Fruit fly (Drosophila melanogaster) whole organism, embryonic: ENCODE measurements around the gene CG7295.

Experiments
- ATbp ChIP-seq: fragments of 200-800 bp; sonication (Bioruptor generic); optimal IDR thresholded peaks from 2 replicates; lab custom pipeline; 2017; ENCODE audit warnings: missing biosample characterization, mild to moderate bottlenecking, missing genetic modification characterization, missing genetic modification reagents
- Awh ChIP-seq: fragments of 200-800 bp; sonication (Bioruptor generic); IDR thresholded peaks from 2 replicates; pipeline ENCODE4, ENCODE4 v1.3.6; 2022; ENCODE audit warnings: missing biosample characterization, missing genetic modification characterization
- CG10274 ChIP-seq: fragments of 200-800 bp; sonication (Bioruptor generic); optimal IDR thresholded peaks from 3 replicates; lab custom pipeline; 2017; ENCODE audit warnings: missing biosample characterization, mild to moderate bottlenecking, missing genetic modification characterization
- CG10543 ChIP-seq: fragments of 200-800 bp; sonication (Bioruptor generic); optimal IDR thresholded peaks from 3 replicates; lab custom pipeline; 2017; ENCODE audit warnings: missing biosample characterization, mild to moderate bottlenecking, missing genetic modification characterization, moderate library complexity
- CG10979 ChIP-seq: fragments of 200-800 bp; sonication (Bioruptor generic); optimal IDR thresholded peaks from 2 replicates; lab custom pipeline; 2018; ENCODE audit warnings: missing biosample characterization, mild to moderate bottlenecking, missing genetic modification characterization, moderate library complexity
- CG12071 ChIP-seq: fragments of 200-800 bp; sonication (Bioruptor generic); optimal IDR thresholded peaks from 3 replicates; lab custom pipeline; 2018; ENCODE audit warnings: missing biosample characterization, mild to moderate bottlenecking, missing genetic modification characterization
- CG12659 ChIP-seq: fragments of 200-800 bp; sonication (Bioruptor generic); optimal IDR thresholded peaks from 3 replicates; lab custom pipeline; 2017; ENCODE audit warnings: mild to moderate bottlenecking, missing biosample characterization, missing genetic modification reagents, missing genetic modification characterization
- CG13123 ChIP-seq: fragments of 200-800 bp; sonication (Bioruptor generic); optimal IDR thresholded peaks from 2 replicates; lab custom pipeline; 2016; ENCODE audit warnings: missing biosample characterization, missing genetic modification characterization
- CG14014 ChIP-seq: fragments of 200-800 bp; sonication (Bioruptor generic); IDR thresholded peaks from 2 replicates; pipeline ENCODE4 v1.3.6; 2022; ENCODE audit warnings: missing biosample characterization, missing genetic modification characterization
- CG17802 ChIP-seq: fragments of 200-800 bp; sonication (Bioruptor generic); optimal IDR thresholded peaks from 2 replicates; lab custom pipeline; 2018; ENCODE audit warnings: missing biosample characterization, mild to moderate bottlenecking, missing genetic modification characterization, moderate library complexity
- CG3407 ChIP-seq: fragments of 200-800 bp; sonication (Bioruptor generic); optimal IDR thresholded peaks from 2 replicates; lab custom pipeline; 2018; ENCODE audit warnings: missing biosample characterization, mild to moderate bottlenecking, missing genetic modification characterization
- CG4360 ChIP-seq: fragments of 200-800 bp; sonication (Bioruptor generic); IDR thresholded peaks from 2 replicates; pipeline ENCODE4 v1.3.6; 2022; ENCODE audit warnings: missing biosample characterization, missing genetic modification characterization
- CG5180 ChIP-seq: fragments of 200-800 bp; sonication (Bioruptor generic); optimal IDR thresholded peaks from 3 replicates; lab custom pipeline; 2017; ENCODE audit warnings: missing biosample characterization, missing genetic modification characterization, mild to moderate bottlenecking, moderate library complexity, missing genetic modification reagents
- CG6813 ChIP-seq: fragments of 200-800 bp; sonication (Bioruptor generic); optimal IDR thresholded peaks from 2 replicates; lab custom pipeline; 2017; ENCODE audit warnings: missing biosample characterization, missing genetic modification characterization, mild to moderate bottlenecking, moderate library complexity, missing genetic modification reagents
- CG7372 ChIP-seq: fragments of 200-800 bp; sonication (Bioruptor generic); IDR thresholded peaks from 2 replicates; pipeline ENCODE4 v1.3.6; 2022; ENCODE audit warnings: missing biosample characterization, missing genetic modification characterization
- CG9932 ChIP-seq: fragments of 200-800 bp; sonication (Bioruptor generic); IDR thresholded peaks from 2 replicates; pipeline ENCODE4 v1.3.6; 2022; ENCODE audit warnings: missing biosample characterization, missing genetic modification characterization
- CTCF ChIP-seq: fragments of 200-800 bp; sonication (Bioruptor generic); optimal IDR thresholded peaks from 2 replicates; lab custom pipeline; 2017; ENCODE audit warnings: missing biosample characterization, mild to moderate bottlenecking, missing genetic modification characterization, moderate library complexity
- Dad ChIP-seq: fragments of 200-800 bp; sonication (Bioruptor generic); optimal IDR thresholded peaks from 3 replicates; lab custom pipeline; 2016; ENCODE audit warnings: missing biosample characterization, missing genetic modification characterization
- Drgx ChIP-seq: fragments of 200-800 bp; sonication (Bioruptor generic); IDR thresholded peaks from 2 replicates; pipeline ENCODE4 v1.3.6; 2022; ENCODE audit warnings: missing biosample characterization, missing genetic modification characterization
- Myb ChIP-seq: fragments of 200-800 bp; sonication (Bioruptor generic); optimal IDR thresholded peaks from 2 replicates; lab custom pipeline; 2016; ENCODE audit warnings: missing biosample characterization, missing genetic modification characterization
- Scr ChIP-seq: fragments of 200-800 bp; sonication (Bioruptor generic); IDR thresholded peaks from 2 replicates; pipeline ENCODE4 v1.3.6; 2022; ENCODE audit warnings: missing biosample characterization, missing genetic modification characterization; ENCODE audit not compliant: partially characterized antibody
- Sry-β ChIP-seq: fragments of 200-800 bp; sonication (Bioruptor generic); optimal IDR thresholded peaks from 2 replicates; lab custom pipeline; 2018; ENCODE audit warnings: missing biosample characterization, mild to moderate bottlenecking, missing genetic modification characterization, moderate library complexity
- Usf ChIP-seq: fragments of 200-800 bp; sonication (Bioruptor generic); optimal IDR thresholded peaks from 2 replicates; lab custom pipeline; 2017; ENCODE audit warnings: missing genotype, missing biosample characterization, missing genetic modification characterization
- amos ChIP-seq: fragments of 200-800 bp; sonication (Bioruptor generic); IDR thresholded peaks from 2 replicates; pipeline ENCODE4 v1.3.6; 2022; ENCODE audit warnings: missing biosample characterization, missing genetic modification characterization; ENCODE audit not compliant: partially characterized antibody
- aop ChIP-seq: fragments of 200-800 bp; sonication (Bioruptor generic); IDR thresholded peaks from 2 replicates; pipeline ENCODE4 v1.3.6; 2022; ENCODE audit warnings: missing biosample characterization, missing genetic modification characterization
- ap ChIP-seq: fragments of 200-800 bp; sonication (Bioruptor generic); IDR thresholded peaks from 2 replicates; pipeline ENCODE4 v1.3.6; 2022; ENCODE audit warnings: missing biosample characterization, missing genetic modification characterization
- ash1 ChIP-seq: fragments of 200-800 bp; sonication (Bioruptor generic); optimal IDR thresholded peaks from 2 replicates; lab custom pipeline; 2018; ENCODE audit warnings: missing biosample characterization, mild to moderate bottlenecking, missing genetic modification characterization
- ci ChIP-seq: fragments of 200-800 bp; sonication (Bioruptor generic); IDR thresholded peaks from 3 replicates; pipeline ENCODE4 v1.3.6; 2022; ENCODE audit warnings: missing biosample characterization, missing genetic modification characterization
- corto ChIP-seq: fragments of 200-800 bp; sonication (Bioruptor generic); optimal IDR thresholded peaks from 2 replicates; lab custom pipeline; 2016; ENCODE audit warnings: missing biosample characterization, mild to moderate bottlenecking, missing genetic modification characterization, moderate library complexity
- fd96Cb ChIP-seq: fragments of 200-800 bp; sonication (Bioruptor generic); optimal IDR thresholded peaks from 2 replicates; lab custom pipeline; 2018; ENCODE audit warnings: missing biosample characterization, mild to moderate bottlenecking, missing genetic modification characterization, moderate library complexity
- fru ChIP-seq: fragments of >200 bp; optimal IDR thresholded peaks from 2 replicates; lab custom pipeline; 2017
- h ChIP-seq: fragments of >200 bp; optimal IDR thresholded peaks from 2 replicates; lab custom pipeline; 2017
- ham ChIP-seq: fragments of 200-800 bp; sonication (Bioruptor generic); IDR thresholded peaks from 2 replicates; pipeline ENCODE4 v1.3.6; 2022; ENCODE audit warnings: missing biosample characterization, missing genetic modification characterization
- knrl ChIP-seq: fragments of 200-800 bp; sonication (Bioruptor generic); IDR thresholded peaks from 3 replicates; pipeline ENCODE4 v1.3.6; 2022; ENCODE audit warnings: missing biosample characterization, missing genetic modification characterization; ENCODE audit not compliant: partially characterized antibody
- luna ChIP-seq: fragments of 200-800 bp; sonication (Bioruptor generic); optimal IDR thresholded peaks from 2 replicates; lab custom pipeline; 2016; ENCODE audit warnings: missing biosample characterization, missing genetic modification characterization
- otp ChIP-seq: fragments of 200-800 bp; sonication (Bioruptor generic); IDR thresholded peaks from 3 replicates; pipeline ENCODE4, ENCODE4 v1.3.6; 2022; ENCODE audit warnings: missing biosample characterization, missing genetic modification characterization
- pnt ChIP-seq: fragments of 200-800 bp; sonication (Bioruptor generic); optimal IDR thresholded peaks from 3 replicates; lab custom pipeline; 2016; ENCODE audit warnings: missing biosample characterization, missing genetic modification characterization
- prd ChIP-seq, 3 experiments: fragments of >200 bp in 2 of 3; fragments of 200-800 bp in 1 of 3; sonication (Bioruptor generic) in 1 of 3; optimal IDR thresholded peaks in 2 of 3; IDR thresholded peaks in 1 of 3; 2 replicates in 2 of 3; 3 replicates in 1 of 3; pipeline versions ENCODE4 v1.3.6 to Lab custom; 2017 to 2022; ENCODE audit warnings: missing biosample characterization in 1 of 3, missing genetic modification characterization in 1 of 3
- pros ChIP-seq: fragments of 200-800 bp; sonication (Bioruptor generic); optimal IDR thresholded peaks from 3 replicates; lab custom pipeline; 2019; ENCODE audit warnings: missing biosample characterization, mild to moderate bottlenecking, missing genetic modification characterization, moderate library complexity
- ro ChIP-seq: fragments of 200-800 bp; sonication (Bioruptor generic); IDR thresholded peaks from 2 replicates; pipeline ENCODE4 v1.3.6; 2022; ENCODE audit warnings: missing biosample characterization, missing genetic modification characterization
- salm ChIP-seq: fragments of 200-800 bp; sonication (Bioruptor generic); optimal IDR thresholded peaks from 2 replicates; lab custom pipeline; 2018; ENCODE audit warnings: missing biosample characterization, mild to moderate bottlenecking, missing genetic modification characterization
- sens ChIP-seq: fragments of 200-800 bp; sonication (Bioruptor generic); peaks from one replicate; lab custom pipeline; 2016; ENCODE audit warnings: missing biosample characterization, missing genetic modification characterization
- seq ChIP-seq: fragments of 200-800 bp; sonication (Bioruptor generic); IDR thresholded peaks from 2 replicates; pipeline ENCODE4 v1.3.6; 2022; ENCODE audit warnings: missing biosample characterization, missing genetic modification characterization
- slou ChIP-seq: fragments of 200-800 bp; sonication (Bioruptor generic); optimal IDR thresholded peaks from 3 replicates; lab custom pipeline; 2016; ENCODE audit warnings: missing biosample characterization, missing genetic modification characterization
- sob ChIP-seq: fragments of 200-800 bp; sonication (Bioruptor generic); IDR thresholded peaks from 2 replicates; pipeline ENCODE4 v1.3.6; 2022; ENCODE audit warnings: missing biosample characterization, missing genetic modification characterization
- ssp ChIP-seq: fragments of 200-800 bp; sonication (Bioruptor generic); IDR thresholded peaks from 2 replicates; pipeline ENCODE4 v1.3.6; 2022; ENCODE audit warnings: missing biosample characterization, missing genetic modification characterization
- stwl ChIP-seq: fragments of 200-800 bp; sonication (Bioruptor generic); optimal IDR thresholded peaks from 3 replicates; lab custom pipeline; 2018; ENCODE audit warnings: missing biosample characterization, mild to moderate bottlenecking, missing genetic modification characterization, moderate library complexity
- twi ChIP-seq: fragments of 200-800 bp; optimal IDR thresholded peaks from 2 replicates; lab custom pipeline; 2019; ENCODE audit warnings: missing biosample characterization, mild to moderate bottlenecking, missing genetic modification characterization, moderate library complexity
- yki ChIP-seq: fragments of >200 bp; optimal IDR thresholded peaks from 3 replicates; lab custom pipeline; 2018
- z ChIP-seq: fragments of 200-800 bp; sonication (Bioruptor generic); IDR thresholded peaks from 3 replicates; pipeline ENCODE4 v1.3.6; 2022; ENCODE audit warnings: missing biosample characterization, missing genetic modification characterization
- zf30C ChIP-seq: fragments of 200-800 bp; sonication (Bioruptor generic); optimal IDR thresholded peaks from 3 replicates; lab custom pipeline; 2018; ENCODE audit warnings: missing biosample characterization, mild to moderate bottlenecking, missing genetic modification characterization

CG7295 gene

DNA sequence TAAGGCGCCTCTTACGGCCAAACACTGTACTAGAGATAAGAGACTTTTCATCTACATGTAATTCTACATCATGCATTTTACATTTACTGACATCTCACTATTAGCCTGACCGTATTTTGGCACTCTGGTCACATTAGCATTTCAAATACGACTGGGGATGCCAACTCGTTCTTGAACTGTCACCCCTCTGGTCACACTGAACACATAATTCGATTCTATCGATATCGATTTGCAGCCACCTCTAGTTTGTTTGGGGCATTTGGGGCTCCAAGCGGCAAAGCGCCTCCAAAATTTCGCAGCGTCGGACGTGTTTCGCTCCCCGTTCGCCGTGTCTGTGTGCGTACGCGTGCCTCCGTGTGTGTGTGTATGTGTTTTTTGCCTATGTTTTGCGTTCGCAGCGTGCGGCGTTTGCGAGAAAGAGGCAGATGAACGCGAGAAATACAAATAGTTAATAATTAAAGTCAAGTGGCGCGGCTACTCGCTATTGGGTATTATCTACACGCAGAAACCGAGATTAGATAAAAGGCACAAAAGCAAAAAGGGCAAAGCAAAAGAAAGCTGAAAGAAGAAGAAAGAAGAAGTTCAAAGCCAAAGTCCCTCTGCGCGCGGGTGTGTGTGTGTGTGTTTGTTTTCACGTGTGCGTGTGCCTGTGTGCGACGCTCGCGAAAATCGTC lies 14.9 kb downstream of the CG7295 start, which contains the start of gene Wdr62 (continued):
- no peak for TF ChIP-seq Sry-β (GFP tag; lab: Kevin White, UChicago)
- no peak for TF ChIP-seq zf30C (GFP tag; lab: Kevin White, UChicago)
- no peak for TF ChIP-seq ssp (GFP tag; lab: Robert Waterston, UW)
- peak; percentile 39 for TF ChIP-seq slou (GFP tag; lab: Kevin White, UChicago)
- TF ChIP-seq corto (GFP tag; lab: Kevin White, UChicago) = no peak
- no peak for TF ChIP-seq CG17802 (tag; lab: Kevin White, UChicago)
- TF ChIP-seq Usf (GFP tag; lab: Kevin White, UChicago) = no peak
- TF ChIP-seq yki (lab: Kevin White, UChicago) = no peak
- TF ChIP-seq CG12071 (GFP tag; lab: Kevin White, UChicago) = peak; percentile 55
- no peak for TF ChIP-seq seq
- TF ChIP-seq ci = peak; percentile 79; the same call in 2 of the 3 replicates
- TF ChIP-seq CG7372 (GFP tag; lab: Robert Waterston, UW) = no peak
- no peak for TF ChIP-seq CG4360 (GFP tag; lab: Robert Waterston, UW)
- TF ChIP-seq aop (GFP tag; lab: Robert Waterston, UW) = no peak
- TF ChIP-seq CG14014 (GFP tag; lab: Robert Waterston, UW) = peak; percentile 53; the same call in 1 of the 2 replicates
- peak; percentile 61 for TF ChIP-seq ash1
- TF ChIP-seq fd96Cb (tag; lab: Kevin White, UChicago) = no peak
- TF ChIP-seq sens = peak; percentile 52
- peak; percentile 15 for TF ChIP-seq CG5180 (GFP tag; lab: Kevin White, UChicago)
- TF ChIP-seq CTCF (GFP tag; lab: Kevin White, UChicago) = peak; percentile 96
- TF ChIP-seq Drgx = 0 out of 2 replicates have a peak, but pooled peaks have one; percentile 20
- no peak for TF ChIP-seq h (lab: Kevin White, UChicago)
- TF ChIP-seq knrl = peak; percentile 81
- TF ChIP-seq sob = peak; percentile 53; the same call in 1 of the 2 replicates
- peak; percentile 62 for TF ChIP-seq Scr (GFP tag; lab: Robert Waterston, UW)
- peak; percentile 64; the same call in 1 of the 3 replicates for TF ChIP-seq otp (GFP tag; lab: Robert Waterston, UW)
- TF ChIP-seq Awh (GFP tag; lab: Robert Waterston, UW) = no peak; the same call in 1 of the 2 replicates
- peak; percentile 31 for TF ChIP-seq Dad (GFP tag; lab: Kevin White, UChicago)
- TF ChIP-seq Myb (GFP tag; lab: Kevin White, UChicago) = peak; percentile 86
- no peak for TF ChIP-seq ro (GFP tag; lab: Robert Waterston, UW)
- TF ChIP-seq ap (GFP tag; lab: Robert Waterston, UW) = no peak
- TF ChIP-seq pros (GFP tag; lab: Kevin White, UChicago) = peak; percentile 22
- TF ChIP-seq salm = peak; percentile 18
- TF ChIP-seq luna (GFP tag; lab: Kevin White, UChicago) = peak; percentile 14
- TF ChIP-seq z (GFP tag; lab: Robert Waterston, UW) = no peak
- TF ChIP-seq CG3407 = no peak
- TF ChIP-seq CG12659 (GFP tag; lab: Kevin White, UChicago) = peak; percentile 89
- no peak for TF ChIP-seq pnt
- no peak for TF ChIP-seq prd (optimal IDR thresholded peaks at IDR 0.05; lab: Kevin White, UChicago)
- TF ChIP-seq prd (GFP tag; IDR thresholded peaks at IDR 0.05; lab: Robert Waterston, UW) = 0 out of 3 replicates have a peak, but pooled peaks have one; percentile 6
- TF ChIP-seq amos (GFP tag; lab: Robert Waterston, UW) = peak; percentile 79
- TF ChIP-seq CG6813 = no peak
- no peak for TF ChIP-seq ATbp (GFP tag; lab: Kevin White, UChicago)
- peak; percentile 78 for TF ChIP-seq CG10543
- TF ChIP-seq stwl (tag; lab: Kevin White, UChicago) = peak; percentile 99
- peak; percentile 13 for TF ChIP-seq CG13123 (GFP tag; lab: Kevin White, UChicago)
- TF ChIP-seq ham = no peak
- TF ChIP-seq twi (tag; lab: Kevin White, UChicago) = no peak
- peak; percentile 52 for TF ChIP-seq CG9932 (GFP tag; lab: Robert Waterston, UW)
- no peak for TF ChIP-seq CG10274 (GFP tag; lab: Kevin White, UChicago)
- no peak for TF ChIP-seq CG10979 (tag; lab: Kevin White, UChicago)
- no peak for TF ChIP-seq fru (lab: Kevin White, UChicago)
